Worm (Caenorhabditis elegans): ENCODE results near the gene Y62E10A.20.

ce11 chrIV:13383763-13384436 lies 2.0 kb downstream of the Y62E10A.20 start, which contains the start of gene rab-19:
- no peak for TF ChIP-seq ama-1 (optimal IDR thresholded peaks at IDR 0.05)
- no peak for TF ChIP-seq ama-1 (GFP tag; optimal IDR thresholded peaks at IDR 0.05)
- TF ChIP-seq fkh-3 (tag; optimal IDR thresholded peaks at IDR 0.05) = no peak
- no peak for TF ChIP-seq attf-5 (GFP tag; optimal IDR thresholded peaks at IDR 0.05)
- no peak for TF ChIP-seq egl-44 (GFP tag; IDR thresholded peaks at IDR 0.05)
- TF ChIP-seq mes-4 (tag; optimal IDR thresholded peaks at IDR 0.05) = no peak
- no peak for TF ChIP-seq pha-4 (tag; optimal IDR thresholded peaks at IDR 0.05)
- TF ChIP-seq nfya-1 (tag; optimal IDR thresholded peaks at IDR 0.05; ENCODE audit: borderline replicate concordance, insufficient read depth) = no peak
- TF ChIP-seq ceh-27 (GFP tag; optimal IDR thresholded peaks at IDR 0.05) = no peak
- no peak for TF ChIP-seq ccch-3 (GFP tag; optimal IDR thresholded peaks at IDR 0.05)
- TF ChIP-seq repo-1 (tag; optimal IDR thresholded peaks at IDR 0.05) = no peak
- no peak for TF ChIP-seq Y56A3A.18 (GFP tag; IDR thresholded peaks at IDR 0.05)
- TF ChIP-seq unc-62 (GFP tag; optimal IDR thresholded peaks at IDR 0.05) = no peak

Data from whole organism, young adult.